Fruit fly (Drosophila melanogaster) Kc167 (cell line): ENCODE measurements around the gene Sap-r.

Experiments used
- Myc ChIP-seq: fragments of >200 bp; optimal IDR thresholded peaks from 2 replicates; lab custom pipeline; 2017; ENCODE audit warnings: missing external identifiers
- h ChIP-seq: fragments of >200 bp; optimal IDR thresholded peaks from 3 replicates; lab custom pipeline; 2018; ENCODE audit warnings: missing external identifiers
- insv ChIP-seq: fragments of >200 bp; optimal IDR thresholded peaks from 3 replicates; lab custom pipeline; 2018; ENCODE audit warnings: missing external identifiers
- psq ChIP-seq: fragments of >200 bp; optimal IDR thresholded peaks from 2 replicates; lab custom pipeline; 2017; ENCODE audit warnings: missing external identifiers

DNA sequence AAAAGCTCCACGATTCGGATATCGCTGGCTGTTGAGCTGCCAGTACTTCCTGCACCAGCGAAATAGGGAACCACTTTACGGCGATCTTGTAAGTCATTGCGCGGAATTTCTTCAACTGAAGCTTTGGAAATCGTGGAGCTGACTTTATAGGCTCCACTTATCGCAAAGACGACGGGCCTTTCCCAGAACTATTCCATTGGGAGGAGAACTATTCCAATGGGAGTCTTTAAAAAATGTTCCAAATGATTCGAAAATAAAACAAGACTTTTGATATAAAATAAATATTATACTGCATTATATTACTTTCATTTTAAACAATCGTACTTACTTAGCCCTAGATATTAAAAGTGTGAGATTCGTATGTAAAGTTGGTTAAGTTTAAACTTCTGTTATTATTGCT is 48.1 kb upstream of the Sap-r start, which contains the start of gene CG15550:
- TF ChIP-seq psq (lab: Kevin White, UChicago) (no peak), h (lab: Kevin White, UChicago) (no peak), insv (lab: Kevin White, UChicago) (no peak), Myc (lab: Kevin White, UChicago) (no peak)
